Fruit fly (Drosophila melanogaster) whole organism, embryonic: ENCODE measurements around the gene Lcp65Ac.

Experiments used
- Bgb ChIP-seq: fragments of 200-800 bp; sonication (Bioruptor generic); IDR thresholded peaks from 2 replicates; pipeline ENCODE4 v1.3.6; 2022; ENCODE audit warnings: missing biosample characterization, missing genetic modification characterization; ENCODE audit not compliant: partially characterized antibody
- CG10267 ChIP-seq: fragments of 200-800 bp; sonication (Bioruptor generic); optimal IDR thresholded peaks from 2 replicates; lab custom pipeline; 2018; ENCODE audit warnings: missing biosample characterization, mild to moderate bottlenecking, missing genetic modification characterization, moderate library complexity
- CG10979 ChIP-seq: fragments of 200-800 bp; sonication (Bioruptor generic); optimal IDR thresholded peaks from 2 replicates; lab custom pipeline; 2018; ENCODE audit warnings: missing biosample characterization, mild to moderate bottlenecking, missing genetic modification characterization, moderate library complexity
- CG11093 ChIP-seq: fragments of 200-800 bp; sonication (Bioruptor generic); IDR thresholded peaks from 3 replicates; pipeline ENCODE4 v1.3.6; 2022; ENCODE audit warnings: missing biosample characterization, missing genetic modification characterization
- CG12219 ChIP-seq: fragments of 200-800 bp; sonication (Bioruptor generic); optimal IDR thresholded peaks from 3 replicates; lab custom pipeline; 2018; ENCODE audit warnings: missing biosample characterization, mild to moderate bottlenecking, missing genetic modification characterization
- CG1233 ChIP-seq: fragments of 200-800 bp; sonication (Bioruptor generic); optimal IDR thresholded peaks from 4 replicates; lab custom pipeline; 2018; ENCODE audit warnings: missing biosample characterization, mild to moderate bottlenecking, missing genetic modification characterization
- CG13296 ChIP-seq: fragments of 200-800 bp; sonication (Bioruptor generic); optimal IDR thresholded peaks from 3 replicates; lab custom pipeline; 2018; ENCODE audit warnings: missing biosample characterization, mild to moderate bottlenecking, missing genetic modification characterization
- CG14667 ChIP-seq: fragments of 200-800 bp; sonication (Bioruptor generic); IDR thresholded peaks from 2 replicates; pipeline ENCODE4 v1.3.6; 2022; ENCODE audit warnings: missing biosample characterization, missing genetic modification characterization
- CG15696 ChIP-seq: fragments of 200-800 bp; sonication (Bioruptor generic); optimal IDR thresholded peaks from 2 replicates; lab custom pipeline; 2019; ENCODE audit warnings: missing biosample characterization, mild to moderate bottlenecking, missing genetic modification characterization, moderate library complexity
- CG17186 ChIP-seq: fragments of 200-800 bp; sonication (Bioruptor generic); optimal IDR thresholded peaks from 3 replicates; lab custom pipeline; 2017; ENCODE audit warnings: missing biosample characterization, missing genetic modification reagents, missing genetic modification characterization
- CG17359 ChIP-seq: fragments of 200-800 bp; sonication (Bioruptor generic); optimal IDR thresholded peaks from 3 replicates; lab custom pipeline; 2018; ENCODE audit warnings: missing biosample characterization, mild to moderate bottlenecking, missing genetic modification characterization, moderate library complexity
- CG17361 ChIP-seq: fragments of 200-800 bp; sonication (Bioruptor generic); IDR thresholded peaks from 3 replicates; pipeline ENCODE4 v1.3.6; 2022; ENCODE audit warnings: missing biosample characterization, missing genetic modification characterization
- CG17612 ChIP-seq: fragments of 200-800 bp; sonication (Bioruptor generic); IDR thresholded peaks from 2 replicates; pipeline ENCODE4 v1.3.6; 2022; ENCODE audit warnings: missing biosample characterization, missing genetic modification characterization
- CG31365 ChIP-seq: fragments of 200-800 bp; sonication (Bioruptor generic); optimal IDR thresholded peaks from 2 replicates; lab custom pipeline; 2018; ENCODE audit warnings: missing biosample characterization, mild to moderate bottlenecking, missing genetic modification characterization
- CG31441 ChIP-seq: fragments of 200-800 bp; sonication (Bioruptor generic); IDR thresholded peaks from 2 replicates; pipeline ENCODE4 v1.3.6; 2022; ENCODE audit warnings: missing biosample characterization, missing genetic modification characterization
- CG3726 ChIP-seq: fragments of 200-800 bp; sonication (Bioruptor generic); IDR thresholded peaks from 3 replicates; pipeline ENCODE4, ENCODE4 v1.3.6; 2022; ENCODE audit warnings: missing biosample characterization, missing genetic modification characterization
- CG4282 ChIP-seq: fragments of 200-800 bp; sonication (Bioruptor generic); optimal IDR thresholded peaks from 2 replicates; lab custom pipeline; 2016; ENCODE audit warnings: missing biosample characterization, missing genetic modification characterization
- CG4360 ChIP-seq: fragments of 200-800 bp; sonication (Bioruptor generic); IDR thresholded peaks from 2 replicates; pipeline ENCODE4 v1.3.6; 2022; ENCODE audit warnings: missing biosample characterization, missing genetic modification characterization
- CG4617 ChIP-seq: fragments of 200-800 bp; sonication (Bioruptor generic); optimal IDR thresholded peaks from 3 replicates; lab custom pipeline; 2016; ENCODE audit warnings: missing biosample characterization, missing genetic modification characterization, borderline replicate concordance
- CG4820 ChIP-seq: fragments of 200-800 bp; sonication (Bioruptor generic); optimal IDR thresholded peaks from 3 replicates; lab custom pipeline; 2016; ENCODE audit warnings: missing biosample characterization, missing genetic modification characterization
- CG6689 ChIP-seq: fragments of 200-800 bp; sonication (Bioruptor generic); IDR thresholded peaks from 2 replicates; pipeline ENCODE4 v1.3.6; 2022; ENCODE audit warnings: missing biosample characterization, missing genetic modification characterization
- CG7963 ChIP-seq: fragments of 200-800 bp; sonication (Bioruptor generic); IDR thresholded peaks from 3 replicates; pipeline ENCODE4 v1.3.6; 2022; ENCODE audit warnings: missing biosample characterization, missing genetic modification characterization; ENCODE audit not compliant: partially characterized antibody
- CG8089 ChIP-seq: fragments of 200-800 bp; sonication (Bioruptor generic); optimal IDR thresholded peaks from 3 replicates; lab custom pipeline; 2016; ENCODE audit warnings: missing biosample characterization, missing genetic modification characterization
- CG8281 ChIP-seq: fragments of 200-800 bp; sonication (Bioruptor generic); optimal IDR thresholded peaks from 2 replicates; lab custom pipeline; 2018; ENCODE audit warnings: missing biosample characterization, mild to moderate bottlenecking, missing genetic modification characterization, moderate library complexity
- CHES-1-like ChIP-seq: fragments of 200-800 bp; sonication (Bioruptor generic); optimal IDR thresholded peaks from 2 replicates; lab custom pipeline; 2016; ENCODE audit warnings: missing biosample characterization, missing genetic modification characterization
- Chrac-16 ChIP-seq: fragments of 200-800 bp; sonication (Bioruptor generic); optimal IDR thresholded peaks from 3 replicates; lab custom pipeline; 2016; ENCODE audit warnings: missing biosample characterization, missing genetic modification characterization
- CoRest ChIP-seq: fragments of 200-800 bp; sonication (Bioruptor generic); optimal IDR thresholded peaks from 3 replicates; lab custom pipeline; 2018; ENCODE audit warnings: missing biosample characterization, mild to moderate bottlenecking, missing genetic modification characterization, moderate library complexity
- Dref ChIP-seq: fragments of 200-800 bp; sonication (Bioruptor generic); IDR thresholded peaks from 2 replicates; pipeline ENCODE4 v1.3.6; 2022; ENCODE audit warnings: missing biosample characterization, missing genetic modification characterization
- E2f2 ChIP-seq: fragments of 200-800 bp; sonication (Bioruptor generic); IDR thresholded peaks from 2 replicates; pipeline ENCODE4 v1.3.6; 2022; ENCODE audit warnings: missing biosample characterization, missing genetic modification characterization
- Elba2 ChIP-seq: fragments of 200-800 bp; sonication (Bioruptor generic); optimal IDR thresholded peaks from 3 replicates; lab custom pipeline; 2016; ENCODE audit warnings: missing biosample characterization, missing genetic modification characterization
- Hr3 ChIP-seq: fragments of 200-800 bp; sonication (Bioruptor generic); optimal IDR thresholded peaks from 3 replicates; lab custom pipeline; 2016; ENCODE audit warnings: missing biosample characterization, missing genetic modification characterization
- MBD-R2 ChIP-seq: fragments of 200-800 bp; sonication (Bioruptor generic); IDR thresholded peaks from 2 replicates; pipeline ENCODE4 v1.3.6; 2022; ENCODE audit warnings: missing biosample characterization, missing genetic modification characterization
- MESR4 ChIP-seq: fragments of 200-800 bp; sonication (Bioruptor generic); optimal IDR thresholded peaks from 2 replicates; lab custom pipeline; 2018; ENCODE audit warnings: missing biosample characterization, mild to moderate bottlenecking, missing genetic modification characterization, moderate library complexity
- MTF-1 ChIP-seq: fragments of 200-800 bp; sonication (Bioruptor generic); optimal IDR thresholded peaks from 2 replicates; lab custom pipeline; 2018; ENCODE audit warnings: missing biosample characterization, mild to moderate bottlenecking, missing genetic modification characterization, borderline replicate concordance
- Sry-β ChIP-seq: fragments of 200-800 bp; sonication (Bioruptor generic); optimal IDR thresholded peaks from 2 replicates; lab custom pipeline; 2018; ENCODE audit warnings: missing biosample characterization, mild to moderate bottlenecking, missing genetic modification characterization, moderate library complexity
- Sry-δ ChIP-seq: fragments of 200-800 bp; sonication (Bioruptor generic); optimal IDR thresholded peaks from 2 replicates; lab custom pipeline; 2016; ENCODE audit warnings: missing biosample characterization, missing genetic modification characterization
- bowl ChIP-seq: fragments of 200-800 bp; sonication (Bioruptor generic); IDR thresholded peaks from 2 replicates; pipeline ENCODE4 v1.3.6; 2022; ENCODE audit warnings: missing biosample characterization, missing genetic modification characterization
- bsh ChIP-seq, 2 experiments: fragments of 200-800 bp; sonication (Bioruptor generic); optimal IDR thresholded peaks; 2 replicates each; lab custom pipeline; 2017 to 2018; ENCODE audit warnings: mild to moderate bottlenecking in 2 of 2, missing biosample characterization in 2 of 2, missing genetic modification characterization in 2 of 2, moderate library complexity in 1 of 2
- chif ChIP-seq, 2 experiments: fragments of 200-800 bp; sonication (Bioruptor generic); optimal IDR thresholded peaks; 3 replicates each; lab custom pipeline; 2016; ENCODE audit warnings: missing biosample characterization in 2 of 2, missing genetic modification characterization in 2 of 2
- chn ChIP-seq: fragments of 200-800 bp; sonication (Bioruptor generic); optimal IDR thresholded peaks from 2 replicates; lab custom pipeline; 2016; ENCODE audit warnings: missing biosample characterization, missing genetic modification characterization
- croc ChIP-seq: fragments of 200-800 bp; sonication (Bioruptor generic); conservative IDR thresholded peaks from 3 replicates; pipeline ENCODE4 v1.3.6; 2022; ENCODE audit warnings: missing biosample characterization, missing genetic modification characterization
- gfzf ChIP-seq: fragments of 200-800 bp; sonication (Bioruptor generic); optimal IDR thresholded peaks from 2 replicates; lab custom pipeline; 2016; ENCODE audit warnings: missing biosample characterization, mild to moderate bottlenecking, missing genetic modification characterization, moderate library complexity
- gt ChIP-seq: fragments of 200-800 bp; sonication (Bioruptor generic); IDR thresholded peaks from 2 replicates; pipeline ENCODE4 v1.3.6; 2022; ENCODE audit warnings: missing biosample characterization, missing genetic modification characterization
- hb ChIP-seq: fragments of 200-800 bp; sonication (Bioruptor generic); IDR thresholded peaks from 3 replicates; pipeline ENCODE4 v1.3.6; 2022; ENCODE audit warnings: missing biosample characterization, missing genetic modification characterization; ENCODE audit not compliant: partially characterized antibody
- mld ChIP-seq: fragments of 200-800 bp; sonication (Bioruptor generic); IDR thresholded peaks from 3 replicates; pipeline ENCODE4 v1.3.6; 2022; ENCODE audit warnings: missing biosample characterization, missing genetic modification characterization; ENCODE audit not compliant: partially characterized antibody
- nerfin-1 ChIP-seq: fragments of 200-800 bp; sonication (Bioruptor generic); optimal IDR thresholded peaks from 3 replicates; lab custom pipeline; 2019; ENCODE audit warnings: missing biosample characterization, mild to moderate bottlenecking, missing genetic modification characterization, moderate library complexity
- pnt ChIP-seq: fragments of 200-800 bp; sonication (Bioruptor generic); optimal IDR thresholded peaks from 3 replicates; lab custom pipeline; 2016; ENCODE audit warnings: missing biosample characterization, missing genetic modification characterization
- sisA ChIP-seq: fragments of 200-800 bp; sonication (Bioruptor generic); IDR thresholded peaks from 2 replicates; pipeline ENCODE4 v1.3.6; 2022; ENCODE audit warnings: missing biosample characterization, missing genetic modification characterization
- sob ChIP-seq: fragments of 200-800 bp; sonication (Bioruptor generic); IDR thresholded peaks from 2 replicates; pipeline ENCODE4 v1.3.6; 2022; ENCODE audit warnings: missing biosample characterization, missing genetic modification characterization
- stc ChIP-seq: fragments of 200-800 bp; sonication (Bioruptor generic); IDR thresholded peaks from 2 replicates; pipeline ENCODE4 v1.3.6; 2022; ENCODE audit warnings: missing biosample characterization, missing genetic modification characterization
- toy ChIP-seq: fragments of 200-800 bp; sonication (Bioruptor generic); IDR thresholded peaks from 2 replicates; pipeline ENCODE4 v1.3.6; 2022; ENCODE audit warnings: missing biosample characterization, missing genetic modification characterization
- wor ChIP-seq: fragments of 200-800 bp; sonication (Bioruptor generic); IDR thresholded peaks from 2 replicates; pipeline ENCODE4 v1.3.6; 2022; ENCODE audit warnings: missing biosample characterization, missing genetic modification characterization

Lcp65Ac gene

dm6 chr3L:6159863-6160262 is 15.2 kb downstream of the Lcp65Ac start (continued):
- TF ChIP-seq CG1233 (GFP tag; lab: Kevin White, UChicago) (no peak), CG4360 (GFP tag; lab: Robert Waterston, UW) (no peak), CG31441 (GFP tag; lab: Robert Waterston, UW) (peak; percentile 59), bsh (GFP tag; optimal IDR thresholded peaks at IDR 0.05; lab: Kevin White, UChicago) (peak in 1 of 2 experiments; percentile 17), CG10979 (tag; lab: Kevin White, UChicago) (peak; percentile 68), CG6689 (GFP tag; lab: Robert Waterston, UW) (0 out of 2 replicates have a peak, but pooled peaks have one; percentile 5), sisA (GFP tag; lab: Robert Waterston, UW) (no peak), croc (GFP tag; lab: Robert Waterston, UW) (no peak), chif (GFP tag; optimal IDR thresholded peaks at IDR 0.05; lab: Kevin White, UChicago) (no peak), CG3726 (GFP tag; lab: Robert Waterston, UW) (no peak), stc (GFP tag; lab: Robert Waterston, UW) (no peak), gt (GFP tag; lab: Robert Waterston, UW) (no peak), CG8089 (GFP tag; lab: Kevin White, UChicago) (no peak), CG11093 (no peak), Chrac-16 (no peak), Hr3 (GFP tag; lab: Kevin White, UChicago) (no peak), CoRest (peak; percentile 26), CG31365 (tag; lab: Kevin White, UChicago) (no peak), CG4282 (GFP tag; lab: Kevin White, UChicago) (no peak), CG17612 (GFP tag; lab: Robert Waterston, UW) (no peak), CG17359 (tag; lab: Kevin White, UChicago) (peak; percentile 2), CHES-1-like (no peak), CG4617 (no peak), Elba2 (no peak), sob (GFP tag; lab: Robert Waterston, UW) (no peak), gfzf (GFP tag; lab: Kevin White, UChicago) (no peak), CG14667 (GFP tag; lab: Robert Waterston, UW) (no peak), Sry-δ (GFP tag; lab: Kevin White, UChicago) (no peak), Bgb (GFP tag; lab: Robert Waterston, UW) (no peak), Sry-β (GFP tag; lab: Kevin White, UChicago) (no peak), hb (GFP tag; lab: Robert Waterston, UW) (no peak), MTF-1 (no peak), chn (GFP tag; lab: Kevin White, UChicago) (no peak), CG12219 (no peak), CG7963 (no peak), bowl (GFP tag; lab: Robert Waterston, UW) (no peak), wor (no peak), CG15696 (tag; lab: Kevin White, UChicago) (peak; percentile 16), CG10267 (tag; lab: Kevin White, UChicago) (peak; percentile 43), mld (no peak), CG8281 (tag; lab: Kevin White, UChicago) (no peak), CG4820 (GFP tag; lab: Kevin White, UChicago) (no peak), nerfin-1 (no peak), MESR4 (GFP tag; lab: Kevin White, UChicago) (no peak), MBD-R2 (GFP tag; lab: Robert Waterston, UW) (no peak), Dref (GFP tag; lab: Robert Waterston, UW) (no peak), CG17361 (peak; percentile 72; the same call in 2 of the 3 replicates), pnt (GFP tag; lab: Kevin White, UChicago) (no peak), CG13296 (no peak), toy (GFP tag; lab: Robert Waterston, UW) (no peak), E2f2 (no peak), CG17186 (no peak)
